Fruit fly (Drosophila melanogaster) whole organism, embryonic: ENCODE measurements around the gene mRpL55.

ENCODE experiments used
- Blimp-1 ChIP-seq: fragments of 200-800 bp; sonication (Bioruptor generic); optimal IDR thresholded peaks from 3 replicates; lab custom pipeline; 2018; ENCODE audit warnings: missing biosample characterization, missing genetic modification characterization, mild to moderate bottlenecking, moderate library complexity, missing genetic modification reagents
- CG10209 ChIP-seq: fragments of 200-800 bp; sonication (Bioruptor generic); optimal IDR thresholded peaks from 3 replicates; lab custom pipeline; 2017; ENCODE audit warnings: missing biosample characterization, mild to moderate bottlenecking, missing genetic modification characterization, missing genetic modification reagents
- CG10959 ChIP-seq: fragments of 200-800 bp; sonication (Bioruptor generic); IDR thresholded peaks from 2 replicates; pipeline ENCODE4 v1.3.6; 2022; ENCODE audit warnings: missing biosample characterization, missing genetic modification characterization
- CG15601 ChIP-seq: fragments of 200-800 bp; sonication (Bioruptor generic); optimal IDR thresholded peaks from 3 replicates; lab custom pipeline; 2019; ENCODE audit warnings: missing biosample characterization, mild to moderate bottlenecking, missing genetic modification characterization, moderate library complexity
- CG2678 ChIP-seq: fragments of 200-800 bp; sonication (Bioruptor generic); optimal IDR thresholded peaks from 3 replicates; lab custom pipeline; 2019; ENCODE audit warnings: missing biosample characterization, mild to moderate bottlenecking, missing genetic modification characterization, moderate library complexity
- CG3065 ChIP-seq: fragments of 200-800 bp; sonication (Bioruptor generic); optimal IDR thresholded peaks from 2 replicates; lab custom pipeline; 2016; ENCODE audit warnings: missing biosample characterization, missing genetic modification characterization
- CG3163 ChIP-seq: fragments of 200-800 bp; sonication (Bioruptor generic); optimal IDR thresholded peaks from 3 replicates; lab custom pipeline; 2016; ENCODE audit warnings: missing biosample characterization, missing genetic modification characterization
- CG3726 ChIP-seq: fragments of 200-800 bp; sonication (Bioruptor generic); IDR thresholded peaks from 3 replicates; pipeline ENCODE4, ENCODE4 v1.3.6; 2022; ENCODE audit warnings: missing biosample characterization, missing genetic modification characterization
- CG42726 ChIP-seq: fragments of 200-800 bp; sonication (Bioruptor generic); IDR thresholded peaks from 2 replicates; pipeline ENCODE4 v1.3.6; 2022; ENCODE audit warnings: missing biosample characterization, missing genetic modification characterization; ENCODE audit not compliant: partially characterized antibody
- CG4617 ChIP-seq: fragments of 200-800 bp; sonication (Bioruptor generic); optimal IDR thresholded peaks from 3 replicates; lab custom pipeline; 2016; ENCODE audit warnings: missing biosample characterization, missing genetic modification characterization, borderline replicate concordance
- CG5245 ChIP-seq: fragments of 200-800 bp; sonication (Bioruptor generic); optimal IDR thresholded peaks from 3 replicates; lab custom pipeline; 2016; ENCODE audit warnings: missing biosample characterization, missing genetic modification characterization
- CG6175 ChIP-seq: fragments of 200-800 bp; sonication (Bioruptor generic); IDR thresholded peaks from 3 replicates; pipeline ENCODE4 v1.3.6; 2022; ENCODE audit warnings: missing biosample characterization, missing genetic modification characterization
- CG7372 ChIP-seq: fragments of 200-800 bp; sonication (Bioruptor generic); IDR thresholded peaks from 2 replicates; pipeline ENCODE4 v1.3.6; 2022; ENCODE audit warnings: missing biosample characterization, missing genetic modification characterization
- CG8089 ChIP-seq: fragments of 200-800 bp; sonication (Bioruptor generic); optimal IDR thresholded peaks from 3 replicates; lab custom pipeline; 2016; ENCODE audit warnings: missing biosample characterization, missing genetic modification characterization
- CG9437 ChIP-seq: fragments of 200-800 bp; sonication (Bioruptor generic); optimal IDR thresholded peaks from 2 replicates; lab custom pipeline; 2018; ENCODE audit warnings: missing biosample characterization, mild to moderate bottlenecking, missing genetic modification characterization
- CG9817 ChIP-seq: fragments of 200-800 bp; sonication (Bioruptor generic); optimal IDR thresholded peaks from 2 replicates; lab custom pipeline; 2018; ENCODE audit warnings: missing biosample characterization, mild to moderate bottlenecking, missing genetic modification characterization, moderate library complexity
- CG9932 ChIP-seq: fragments of 200-800 bp; sonication (Bioruptor generic); IDR thresholded peaks from 2 replicates; pipeline ENCODE4 v1.3.6; 2022; ENCODE audit warnings: missing biosample characterization, missing genetic modification characterization
- D19B ChIP-seq: fragments of 200-800 bp; sonication (Bioruptor generic); optimal IDR thresholded peaks from 2 replicates; lab custom pipeline; 2017; ENCODE audit warnings: missing biosample characterization, mild to moderate bottlenecking, missing genetic modification characterization
- Fer1 ChIP-seq: fragments of 200-800 bp; sonication (Bioruptor generic); optimal IDR thresholded peaks from 2 replicates; lab custom pipeline; 2017; ENCODE audit warnings: missing biosample characterization, mild to moderate bottlenecking, missing genetic modification characterization
- Hr3 ChIP-seq: fragments of 200-800 bp; sonication (Bioruptor generic); optimal IDR thresholded peaks from 3 replicates; lab custom pipeline; 2016; ENCODE audit warnings: missing biosample characterization, missing genetic modification characterization
- Jarid2 ChIP-seq: fragments of 200-800 bp; sonication (Bioruptor generic); optimal IDR thresholded peaks from 3 replicates; lab custom pipeline; 2017; ENCODE audit warnings: mild to moderate bottlenecking, missing biosample characterization, missing genetic modification reagents, missing genetic modification characterization
- Lhr ChIP-seq: fragments of 200-800 bp; sonication (Bioruptor generic); optimal IDR thresholded peaks from 3 replicates; lab custom pipeline; 2017; ENCODE audit warnings: mild to moderate bottlenecking, missing biosample characterization, missing genetic modification reagents, missing genetic modification characterization
- MESR4 ChIP-seq: fragments of 200-800 bp; sonication (Bioruptor generic); optimal IDR thresholded peaks from 2 replicates; lab custom pipeline; 2018; ENCODE audit warnings: missing biosample characterization, mild to moderate bottlenecking, missing genetic modification characterization, moderate library complexity
- NC2β ChIP-seq: fragments of 200-800 bp; sonication (Bioruptor generic); optimal IDR thresholded peaks from 2 replicates; lab custom pipeline; 2016; ENCODE audit warnings: missing biosample characterization, missing genetic modification characterization
- NfI ChIP-seq: fragments of 200-800 bp; sonication (Bioruptor generic); optimal IDR thresholded peaks from 3 replicates; lab custom pipeline; 2018; ENCODE audit warnings: missing biosample characterization, mild to moderate bottlenecking, missing genetic modification characterization, moderate library complexity
- Opbp ChIP-seq: fragments of 200-800 bp; sonication (Bioruptor generic); IDR thresholded peaks from 3 replicates; pipeline ENCODE4 v1.3.6; 2022; ENCODE audit warnings: missing biosample characterization, missing genetic modification characterization; ENCODE audit not compliant: partially characterized antibody
- amos ChIP-seq: fragments of 200-800 bp; sonication (Bioruptor generic); IDR thresholded peaks from 2 replicates; pipeline ENCODE4 v1.3.6; 2022; ENCODE audit warnings: missing biosample characterization, missing genetic modification characterization; ENCODE audit not compliant: partially characterized antibody
- aop ChIP-seq: fragments of 200-800 bp; sonication (Bioruptor generic); IDR thresholded peaks from 2 replicates; pipeline ENCODE4 v1.3.6; 2022; ENCODE audit warnings: missing biosample characterization, missing genetic modification characterization
- ara ChIP-seq: fragments of 200-800 bp; sonication (Bioruptor generic); IDR thresholded peaks from 2 replicates; pipeline ENCODE4 v1.3.6; 2022; ENCODE audit warnings: missing biosample characterization, missing genetic modification characterization
- bcd ChIP-seq: fragments of 200-800 bp; sonication (Bioruptor generic); optimal IDR thresholded peaks from 2 replicates; lab custom pipeline; 2017; ENCODE audit warnings: missing biosample characterization, mild to moderate bottlenecking, missing genetic modification characterization
- btn ChIP-seq: fragments of 200-800 bp; sonication (Bioruptor generic); optimal IDR thresholded peaks from 2 replicates; lab custom pipeline; 2016; ENCODE audit warnings: missing biosample characterization, missing genetic modification characterization
- ci ChIP-seq: fragments of 200-800 bp; sonication (Bioruptor generic); IDR thresholded peaks from 3 replicates; pipeline ENCODE4 v1.3.6; 2022; ENCODE audit warnings: missing biosample characterization, missing genetic modification characterization
- gcm2 ChIP-seq: fragments of 200-800 bp; sonication (Bioruptor generic); optimal IDR thresholded peaks from 2 replicates; lab custom pipeline; 2016; ENCODE audit warnings: missing biosample characterization, missing genetic modification characterization
- gsb ChIP-seq: fragments of 200-800 bp; sonication (Bioruptor generic); IDR thresholded peaks from 2 replicates; pipeline ENCODE4 v1.3.6; 2022; ENCODE audit warnings: missing biosample characterization, missing genetic modification characterization
- kah ChIP-seq: fragments of 200-800 bp; sonication (Bioruptor generic); optimal IDR thresholded peaks from 2 replicates; lab custom pipeline; 2018; ENCODE audit warnings: missing biosample characterization, mild to moderate bottlenecking, missing genetic modification characterization
- lov ChIP-seq, 2 experiments: fragments of 200-800 bp in 1 of 2; fragments of >200 bp in 1 of 2; sonication (Bioruptor generic) in 1 of 2; IDR thresholded peaks in 1 of 2; optimal IDR thresholded peaks in 1 of 2; 2 replicates in 1 of 2; 3 replicates in 1 of 2; pipeline versions ENCODE4 v1.3.6 to Lab custom; 2017 to 2022; ENCODE audit warnings: missing biosample characterization in 1 of 2, missing genetic modification characterization in 1 of 2
- pho ChIP-seq: fragments of 200-800 bp; sonication (Bioruptor generic); optimal IDR thresholded peaks from 2 replicates; lab custom pipeline; 2016; ENCODE audit warnings: missing biosample characterization, missing genetic modification characterization
- phol ChIP-seq: fragments of 200-800 bp; sonication (Bioruptor generic); optimal IDR thresholded peaks from 3 replicates; lab custom pipeline; 2018; ENCODE audit warnings: missing biosample characterization, mild to moderate bottlenecking, missing genetic modification characterization, moderate library complexity
- pros ChIP-seq: fragments of 200-800 bp; sonication (Bioruptor generic); optimal IDR thresholded peaks from 3 replicates; lab custom pipeline; 2019; ENCODE audit warnings: missing biosample characterization, mild to moderate bottlenecking, missing genetic modification characterization, moderate library complexity
- psq ChIP-seq: fragments of 200-800 bp; sonication (Bioruptor generic); optimal IDR thresholded peaks from 2 replicates; lab custom pipeline; 2017; ENCODE audit warnings: missing biosample characterization, missing genetic modification characterization
- rib ChIP-seq: fragments of 200-800 bp; sonication (Bioruptor generic); IDR thresholded peaks from 2 replicates; pipeline ENCODE4 v1.3.6; 2022; ENCODE audit warnings: missing biosample characterization, missing genetic modification characterization
- sens-2 ChIP-seq: fragments of 200-800 bp; sonication (Bioruptor generic); IDR thresholded peaks from 2 replicates; pipeline ENCODE4 v1.3.6; 2022; ENCODE audit warnings: missing biosample characterization, missing genetic modification characterization
- sima ChIP-seq: fragments of 200-800 bp; sonication (Bioruptor generic); optimal IDR thresholded peaks from 2 replicates; lab custom pipeline; 2016; ENCODE audit warnings: missing biosample characterization, missing genetic modification characterization
- slou ChIP-seq: fragments of 200-800 bp; sonication (Bioruptor generic); optimal IDR thresholded peaks from 3 replicates; lab custom pipeline; 2016; ENCODE audit warnings: missing biosample characterization, missing genetic modification characterization
- tin ChIP-seq: fragments of 200-800 bp; sonication (Bioruptor generic); optimal IDR thresholded peaks from 3 replicates; lab custom pipeline; 2016; ENCODE audit warnings: missing biosample characterization, missing genetic modification characterization
- tio ChIP-seq: fragments of 200-800 bp; sonication (Bioruptor generic); optimal IDR thresholded peaks from 2 replicates; lab custom pipeline; 2017; ENCODE audit warnings: missing biosample characterization, missing genetic modification characterization, inconsistent platforms
- trh ChIP-seq: fragments of 200-800 bp; sonication (Bioruptor generic); optimal IDR thresholded peaks from 2 replicates; lab custom pipeline; 2016; ENCODE audit warnings: missing biosample characterization, missing genetic modification characterization
- tx ChIP-seq: fragments of 200-800 bp; sonication (Bioruptor generic); optimal IDR thresholded peaks from 2 replicates; lab custom pipeline; 2016; ENCODE audit warnings: missing biosample characterization, missing genetic modification characterization
- usp ChIP-seq: fragments of >200 bp; optimal IDR thresholded peaks from 2 replicates; lab custom pipeline; 2017; ENCODE audit warnings: missing biosample characterization, missing genetic modification characterization
- vnd ChIP-seq: fragments of 200-800 bp; sonication (Bioruptor generic); IDR thresholded peaks from 3 replicates; pipeline ENCODE4 v1.3.6; 2022; ENCODE audit warnings: missing biosample characterization, missing genetic modification characterization; ENCODE audit not compliant: partially characterized antibody
- zf30C ChIP-seq: fragments of 200-800 bp; sonication (Bioruptor generic); optimal IDR thresholded peaks from 3 replicates; lab custom pipeline; 2018; ENCODE audit warnings: missing biosample characterization, mild to moderate bottlenecking, missing genetic modification characterization

Gene mRpL55

DNA sequence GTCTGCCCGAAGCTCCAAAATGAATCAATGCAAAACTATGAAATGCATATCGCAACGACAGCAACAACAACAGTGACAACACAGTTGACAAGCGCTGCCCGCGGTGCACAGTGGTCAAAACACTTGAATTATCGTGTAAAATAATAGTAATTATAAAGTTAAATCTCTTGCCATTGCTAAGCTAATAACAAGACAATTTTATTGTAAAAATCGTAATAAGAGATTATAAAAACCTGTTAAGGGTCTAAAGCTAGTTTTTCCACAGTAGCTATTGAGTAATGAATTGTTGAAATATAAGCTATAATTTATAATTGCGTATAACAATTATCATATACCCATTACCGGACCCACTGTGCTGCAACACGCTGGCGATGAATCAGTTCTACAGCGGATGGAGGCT, 21.7 kb downstream of the mRpL55 start (continued):
- no peak for TF ChIP-seq tx (GFP tag; lab: Kevin White, UChicago)
- TF ChIP-seq Opbp = no peak
- no peak for TF ChIP-seq kah (GFP tag; lab: Kevin White, UChicago)
- TF ChIP-seq CG2678 (tag; lab: Kevin White, UChicago) = peak; percentile 69
- 0 out of 2 replicates have a peak, but pooled peaks have one; percentile 12 for TF ChIP-seq CG7372 (GFP tag; lab: Robert Waterston, UW)
- no peak for TF ChIP-seq gcm2
- peak; percentile 71; the same call in 1 of the 2 replicates for TF ChIP-seq ara (GFP tag; lab: Robert Waterston, UW)
- no peak for TF ChIP-seq btn (GFP tag; lab: Kevin White, UChicago)
- TF ChIP-seq CG15601 = peak; percentile 38
- no peak for TF ChIP-seq MESR4 (GFP tag; lab: Kevin White, UChicago)
- TF ChIP-seq CG9437 (GFP tag; lab: Kevin White, UChicago) = peak; percentile 37
- TF ChIP-seq Fer1 = no peak
- no peak for TF ChIP-seq ci (GFP tag; lab: Robert Waterston, UW)
- TF ChIP-seq CG42726 (GFP tag; lab: Robert Waterston, UW) = no peak
- TF ChIP-seq zf30C (GFP tag; lab: Kevin White, UChicago) = no peak
- no peak for TF ChIP-seq gsb (GFP tag; lab: Robert Waterston, UW)
- TF ChIP-seq bcd = peak; percentile 37
- no peak for TF ChIP-seq CG9817 (tag; lab: Kevin White, UChicago)
- peak; percentile 46; the same call in 1 of the 2 replicates for TF ChIP-seq CG10959 (GFP tag; lab: Robert Waterston, UW)
- TF ChIP-seq Blimp-1 (GFP tag; lab: Kevin White, UChicago) = peak; percentile 75
- TF ChIP-seq CG3726 (GFP tag; lab: Robert Waterston, UW) = no peak
- TF ChIP-seq tio (GFP tag; lab: Kevin White, UChicago) = no peak
- TF ChIP-seq pho (GFP tag; lab: Kevin White, UChicago) = no peak
- TF ChIP-seq tin = peak; percentile 36
- TF ChIP-seq CG6175 (GFP tag; lab: Robert Waterston, UW) = no peak
- peak; percentile 11 for TF ChIP-seq Hr3 (GFP tag; lab: Kevin White, UChicago)
- no peak for TF ChIP-seq usp
- no peak for TF ChIP-seq CG3163 (GFP tag; lab: Kevin White, UChicago)
- no peak for TF ChIP-seq D19B (GFP tag; lab: Kevin White, UChicago)
- TF ChIP-seq vnd (GFP tag; lab: Robert Waterston, UW) = no peak
- no peak for TF ChIP-seq amos (GFP tag; lab: Robert Waterston, UW)
- no peak for TF ChIP-seq sima (GFP tag; lab: Kevin White, UChicago)
- TF ChIP-seq phol (tag; lab: Kevin White, UChicago) = peak; percentile 80
- TF ChIP-seq NC2β (GFP tag; lab: Kevin White, UChicago) = peak; percentile 0
- TF ChIP-seq lov (optimal IDR thresholded peaks at IDR 0.05; lab: Kevin White, UChicago) = no peak
- no peak for TF ChIP-seq lov (GFP tag; IDR thresholded peaks at IDR 0.05; lab: Robert Waterston, UW)
- TF ChIP-seq aop (GFP tag; lab: Robert Waterston, UW) = no peak
- TF ChIP-seq rib (GFP tag; lab: Robert Waterston, UW) = no peak
- TF ChIP-seq Jarid2 (GFP tag; lab: Kevin White, UChicago) = peak; percentile 15
- no peak for TF ChIP-seq CG3065 (GFP tag; lab: Kevin White, UChicago)
- TF ChIP-seq sens-2 (GFP tag; lab: Robert Waterston, UW) = peak; percentile 41; the same call in 1 of the 2 replicates
- TF ChIP-seq CG9932 (GFP tag; lab: Robert Waterston, UW) = no peak
- peak; percentile 26 for TF ChIP-seq Lhr (GFP tag; lab: Kevin White, UChicago)
- no peak for TF ChIP-seq slou (GFP tag; lab: Kevin White, UChicago)
- no peak for TF ChIP-seq pros (GFP tag; lab: Kevin White, UChicago)
- no peak for TF ChIP-seq CG4617 (GFP tag; lab: Kevin White, UChicago)
- TF ChIP-seq CG8089 (GFP tag; lab: Kevin White, UChicago) = no peak
- TF ChIP-seq trh (GFP tag; lab: Kevin White, UChicago) = no peak
- TF ChIP-seq psq = no peak
- no peak for TF ChIP-seq CG5245 (GFP tag; lab: Kevin White, UChicago)
- TF ChIP-seq NfI (GFP tag; lab: Kevin White, UChicago) = no peak
- TF ChIP-seq CG10209 = peak; percentile 50
